Fruit fly (Drosophila melanogaster) whole organism: ENCODE data around the gene CG34241.

Experiments used
- CG8478 ChIP-seq: fragments of >200 bp; optimal IDR thresholded peaks from 2 replicates; lab custom pipeline; 2018; ENCODE audit warnings: inconsistent platforms
- pan ChIP-seq: fragments of >200 bp; optimal IDR thresholded peaks from 2 replicates; lab custom pipeline; 2017
- psq ChIP-seq: fragments of >200 bp; optimal IDR thresholded peaks from 2 replicates; lab custom pipeline; 2017
- usp ChIP-seq: fragments of >200 bp; optimal IDR thresholded peaks from 2 replicates; lab custom pipeline; 2017; ENCODE audit warnings: missing biosample characterization, missing genetic modification characterization, mixed read lengths

- TF ChIP-seq psq (lab: Kevin White, UChicago) (no peak), usp (no peak), pan (lab: Kevin White, UChicago) (no peak), CG8478 (lab: Kevin White, UChicago) (no peak)
Observed at dm6 chr3L:12139232-12139698, 11.5 kb downstream of the CG34241 start.
